Worm (Caenorhabditis elegans) whole organism, midembryonic: ENCODE data around the gene damt-1.
"Not testable (repeated sequence)": the region's sequence is repeated elsewhere in the genome, so short reads cannot be mapped to it uniquely, and the experiment has no call there.

ENCODE experiments used
- T22C8.4 ChIP-seq: fragments of 200-800 bp; sonication (Bioruptor generic); IDR thresholded peaks from 2 replicates; pipeline ENCODE4 v1.3.6; 2022; ENCODE audit warnings: missing genetic modification characterization, missing compliant biosample characterization
- cog-1 ChIP-seq: sonication (generic microtip); optimal IDR thresholded peaks from 2 replicates; lab custom pipeline; 2016; ENCODE audit warnings: missing genetic modification characterization, missing compliant biosample characterization
- flt-1 ChIP-seq: fragments of 200-800 bp; sonication (Bioruptor generic); IDR thresholded peaks from 2 replicates; pipeline ENCODE4 v1.3.6; 2022; ENCODE audit warnings: missing genetic modification characterization, missing compliant biosample characterization
- klf-2 ChIP-seq: fragments of 200-800 bp; sonication (Bioruptor generic); conservative IDR thresholded peaks from 2 replicates; pipeline ENCODE4 v1.3.6; 2022; ENCODE audit warnings: missing genetic modification reagents, missing genetic modification characterization, missing compliant biosample characterization
- med-1 ChIP-seq: sonication (generic microtip); optimal IDR thresholded peaks from 2 replicates; lab custom pipeline; 2017; ENCODE audit warnings: missing genetic modification characterization, mild to moderate bottlenecking, missing compliant biosample characterization, antibody characterized with exemption, missing genetic modification reagents; ENCODE audit not compliant: insufficient read depth
- ref-1 ChIP-seq: fragments of 200-800 bp; sonication (Bioruptor generic); conservative IDR thresholded peaks from 2 replicates; pipeline ENCODE4 v1.3.6; 2022; ENCODE audit warnings: missing genetic modification reagents, missing genetic modification characterization, missing compliant biosample characterization
- tab-1 ChIP-seq: fragments of 200-800 bp; sonication (Bioruptor generic); IDR thresholded peaks from 2 replicates; pipeline ENCODE4 v1.3.6; 2022; ENCODE audit warnings: missing genetic modification characterization, missing compliant biosample characterization
- ztf-23 ChIP-seq: fragments of 200-800 bp; sonication (Bioruptor generic); IDR thresholded peaks from 2 replicates; pipeline ENCODE4 v1.3.6; 2022; ENCODE audit warnings: missing genetic modification reagents, missing genetic modification characterization, missing compliant biosample characterization
- ztf-29 ChIP-seq: fragments of 200-800 bp; sonication (Bioruptor generic); IDR thresholded peaks from 2 replicates; pipeline ENCODE4 v1.3.6; 2022; ENCODE audit warnings: missing genetic modification reagents, missing genetic modification characterization, missing compliant biosample characterization

Gene damt-1

DNA sequence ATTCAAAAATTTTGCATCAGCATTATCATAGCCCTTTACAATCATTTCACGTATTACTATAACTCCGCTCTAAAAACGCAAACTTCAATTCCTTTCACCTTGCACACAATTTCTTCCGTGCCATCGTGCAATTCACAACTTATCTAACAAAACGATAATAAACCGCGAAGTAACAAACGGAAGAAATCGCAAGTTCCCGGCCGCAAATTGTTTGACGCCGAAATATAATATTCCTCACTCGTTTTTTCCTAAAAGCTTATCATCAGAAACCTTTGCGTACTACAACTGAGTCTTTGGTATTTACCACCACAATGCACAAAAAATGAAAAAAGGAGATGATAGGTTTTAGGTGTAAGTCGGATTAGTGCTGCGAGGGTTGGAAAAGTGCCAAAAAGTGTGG, 27.4 kb downstream of the damt-1 start:
- TF ChIP-seq T22C8.4 (GFP tag; lab: Robert Waterston, UW) (no peak), ref-1 (GFP tag; lab: Robert Waterston, UW) (no peak), ztf-23 (GFP tag; lab: Robert Waterston, UW) (no peak), klf-2 (GFP tag; lab: Robert Waterston, UW) (no peak), flt-1 (GFP tag; lab: Robert Waterston, UW) (no peak), ztf-29 (GFP tag; lab: Robert Waterston, UW) (no peak), med-1 (GFP tag; lab: Kevin White, UChicago) (no peak), tab-1 (no peak), cog-1 (tag; lab: Kevin White, UChicago) (no peak)

DNA sequence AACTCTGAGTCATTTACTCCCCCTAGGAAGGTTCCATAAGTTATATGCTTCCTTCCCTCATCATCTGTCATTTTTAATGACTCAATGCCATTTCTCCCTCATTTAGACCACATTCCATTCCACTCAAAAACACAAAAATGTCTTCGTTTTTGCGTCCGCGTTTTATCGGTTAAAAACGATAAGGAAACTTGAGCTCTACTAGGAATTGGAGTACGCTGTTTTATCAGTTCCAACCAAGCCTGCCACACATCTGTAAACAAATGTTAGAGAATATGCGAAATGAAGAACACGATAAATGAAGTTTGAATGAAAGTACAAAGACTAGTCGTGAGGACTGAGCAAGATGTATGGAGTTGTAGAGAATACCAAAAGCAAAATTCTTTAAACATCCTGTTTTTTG, 28.4 kb downstream of the damt-1 start:
- TF ChIP-seq ztf-23 (GFP tag; lab: Robert Waterston, UW) (no peak), T22C8.4 (GFP tag; lab: Robert Waterston, UW) (no peak), ref-1 (GFP tag; lab: Robert Waterston, UW) (no peak), cog-1 (tag; lab: Kevin White, UChicago) (no peak), ztf-29 (GFP tag; lab: Robert Waterston, UW) (no peak), flt-1 (GFP tag; lab: Robert Waterston, UW) (no peak), med-1 (GFP tag; lab: Kevin White, UChicago) (no peak), klf-2 (GFP tag; lab: Robert Waterston, UW) (no peak), tab-1 (no peak)

ce11 chrII:5749733-5750238, 29.8 kb downstream of the damt-1 start, which contains the start of gene ifb-2:
Gene ifb-2, plus strand, starts transcription at chrII:5750188.
- TF ChIP-seq flt-1 (GFP tag; lab: Robert Waterston, UW) (no peak), tab-1 (no peak), T22C8.4 (GFP tag; lab: Robert Waterston, UW) (no peak), klf-2 (GFP tag; lab: Robert Waterston, UW) (no peak), cog-1 (tag; lab: Kevin White, UChicago) (no peak), med-1 (GFP tag; lab: Kevin White, UChicago) (no peak), ztf-23 (GFP tag; lab: Robert Waterston, UW) (no peak), ref-1 (GFP tag; lab: Robert Waterston, UW) (no peak), ztf-29 (GFP tag; lab: Robert Waterston, UW) (no peak)

ce11 chrII:5751353-5751752, 31.4 kb downstream of the damt-1 start:
- TF ChIP-seq klf-2 (GFP tag; lab: Robert Waterston, UW) (no peak), cog-1 (tag; lab: Kevin White, UChicago) (no peak), ref-1 (GFP tag; lab: Robert Waterston, UW) (no peak), flt-1 (GFP tag; lab: Robert Waterston, UW) (no peak), med-1 (GFP tag; lab: Kevin White, UChicago) (no peak), ztf-23 (GFP tag; lab: Robert Waterston, UW) (no peak), ztf-29 (GFP tag; lab: Robert Waterston, UW) (no peak), tab-1 (no peak), T22C8.4 (GFP tag; lab: Robert Waterston, UW) (no peak)

- TF ChIP-seq ztf-23 (GFP tag; lab: Robert Waterston, UW) (no peak), T22C8.4 (GFP tag; lab: Robert Waterston, UW) (no peak), klf-2 (GFP tag; lab: Robert Waterston, UW) (no peak), cog-1 (tag; lab: Kevin White, UChicago) (no peak), tab-1 (no peak), ztf-29 (GFP tag; lab: Robert Waterston, UW) (no peak), med-1 (GFP tag; lab: Kevin White, UChicago) (no peak), flt-1 (GFP tag; lab: Robert Waterston, UW) (no peak), ref-1 (GFP tag; lab: Robert Waterston, UW) (no peak)
Measured at ce11 chrII:5754168-5754567, 34.2 kb downstream of the damt-1 start, which contains the start of gene F10C1.8. Gene F10C1.8, plus strand, starts transcription at chrII:5754468.

DNA sequence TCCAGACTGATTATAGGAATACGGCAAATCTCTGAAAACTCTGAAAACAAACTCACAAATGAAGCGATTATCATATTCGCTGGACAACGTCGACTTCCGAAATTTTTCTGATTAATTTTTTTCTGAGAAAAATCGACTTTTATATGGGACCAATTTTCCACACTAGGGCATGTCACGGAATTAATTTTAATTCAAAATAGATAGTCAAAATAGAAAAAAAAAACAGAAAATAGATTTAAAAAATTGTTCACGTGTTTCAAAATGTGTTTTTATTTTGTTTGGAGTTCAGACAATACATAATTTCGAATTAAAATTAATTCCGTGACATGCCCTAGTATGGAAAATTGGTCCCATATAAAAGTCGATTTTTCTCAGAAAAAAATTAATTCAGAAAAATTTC, 37.7 kb downstream of the damt-1 start, which contains the start of the genes F10C1.3 and F10C1.23:
F10C1.3 (minus strand) TSS at position 101 of the 400 bp plus-strand sequence.
F10C1.23 (plus strand) TSS at position 385 of the 400 bp plus-strand sequence.
- not testable (repeated sequence) for TF ChIP-seq ztf-23 (GFP tag; lab: Robert Waterston, UW); klf-2 (GFP tag; lab: Robert Waterston, UW); med-1 (GFP tag; lab: Kevin White, UChicago)

DNA sequence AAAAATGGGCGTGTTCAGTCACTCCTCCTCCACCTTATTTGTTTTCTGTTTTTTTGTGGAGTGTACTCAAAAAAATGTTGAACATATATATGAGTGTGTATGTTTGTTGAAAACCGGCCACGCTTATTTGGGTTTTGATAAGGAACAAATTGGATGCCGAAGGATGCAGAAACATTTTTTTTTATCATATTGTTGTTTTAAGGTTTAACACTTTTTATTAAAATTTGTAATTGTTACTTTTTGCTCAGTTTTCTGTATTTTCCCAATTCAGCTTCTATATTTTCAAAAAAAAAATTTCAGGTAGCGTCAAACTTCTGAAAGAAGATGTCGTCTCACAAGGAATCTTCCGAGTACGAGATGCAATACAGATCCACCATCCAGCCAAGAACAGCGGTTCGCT, 45.4 kb downstream of the damt-1 start, which contains the start of gene ifb-1:
ifb-1 (plus strand) TSS at position 301 of the 400 bp plus-strand sequence.
- TF ChIP-seq klf-2 (GFP tag; lab: Robert Waterston, UW) = no peak
- TF ChIP-seq flt-1 (GFP tag; lab: Robert Waterston, UW) = no peak
- no peak for TF ChIP-seq med-1 (GFP tag; lab: Kevin White, UChicago)
- TF ChIP-seq ztf-29 (GFP tag; lab: Robert Waterston, UW) = no peak
- TF ChIP-seq tab-1 = no peak
- TF ChIP-seq ztf-23 (GFP tag; lab: Robert Waterston, UW) = no peak
- no peak for TF ChIP-seq cog-1 (tag; lab: Kevin White, UChicago)
- TF ChIP-seq T22C8.4 (GFP tag; lab: Robert Waterston, UW) = no peak
- no peak for TF ChIP-seq ref-1 (GFP tag; lab: Robert Waterston, UW)

DNA sequence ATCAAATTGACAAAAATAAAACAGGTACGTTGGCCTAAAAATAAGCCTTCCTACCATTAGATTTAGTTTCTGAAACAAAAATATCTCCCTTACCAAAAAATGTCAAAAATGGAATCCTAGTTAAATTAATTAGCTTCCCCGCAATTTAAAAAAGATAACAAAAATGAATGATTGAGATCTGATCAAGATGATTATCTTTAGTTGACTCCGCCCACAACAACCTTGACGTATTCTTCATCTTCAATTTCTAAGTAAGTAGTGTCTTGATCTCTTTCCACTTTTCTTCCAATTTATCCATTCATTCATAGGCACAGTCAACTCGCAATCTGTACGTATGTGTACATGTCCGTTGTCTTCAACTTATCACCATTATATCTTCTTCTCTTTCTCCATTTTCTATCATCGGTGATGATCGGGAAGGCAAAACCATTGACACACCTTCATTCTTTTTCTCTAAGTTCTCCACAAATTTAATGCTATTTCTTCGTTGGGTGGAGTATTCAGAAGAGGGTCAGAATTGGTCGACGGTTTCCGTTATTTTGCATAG, 48.4 kb downstream of the damt-1 start:
- TF ChIP-seq ztf-23 (GFP tag; lab: Robert Waterston, UW) = no peak
- no peak for TF ChIP-seq ref-1 (GFP tag; lab: Robert Waterston, UW)
- TF ChIP-seq med-1 (GFP tag; lab: Kevin White, UChicago) = no peak
- TF ChIP-seq ztf-29 (GFP tag; lab: Robert Waterston, UW) = no peak
- TF ChIP-seq cog-1 (tag; lab: Kevin White, UChicago) = no peak
- no peak for TF ChIP-seq T22C8.4 (GFP tag; lab: Robert Waterston, UW)
- TF ChIP-seq klf-2 (GFP tag; lab: Robert Waterston, UW) = no peak
- TF ChIP-seq flt-1 (GFP tag; lab: Robert Waterston, UW) = no peak
- no peak for TF ChIP-seq tab-1
